Worm (Caenorhabditis elegans): ENCODE results near the gene C44H4.6.

ce11 chrX:14565245-14565644 lies 33.9 kb downstream of the C44H4.6 start:
- no peak for TF ChIP-seq unc-3 (GFP tag; conservative IDR thresholded peaks at IDR 0.05)
- no peak for TF ChIP-seq unc-3 (tag; optimal IDR thresholded peaks at IDR 0.05)
- no peak for TF ChIP-seq elt-2 (tag; optimal IDR thresholded peaks at IDR 0.05)
- no peak for TF ChIP-seq tbx-2 (tag; optimal IDR thresholded peaks at IDR 0.05)
- no peak for TF ChIP-seq ztf-16 (tag; optimal IDR thresholded peaks at IDR 0.05)
- no peak for TF ChIP-seq lim-6 (tag; optimal IDR thresholded peaks at IDR 0.05)
- no peak for TF ChIP-seq F13H6.1 (tag; optimal IDR thresholded peaks at IDR 0.05)
- no peak for TF ChIP-seq nhr-11 (tag; optimal IDR thresholded peaks at IDR 0.05)
- TF ChIP-seq C38D4.7 (GFP tag; optimal IDR thresholded peaks at IDR 0.05): no peak
- TF ChIP-seq hlh-6 (tag; optimal IDR thresholded peaks at IDR 0.05): no peak
- no peak for TF ChIP-seq odd-2 (tag; optimal IDR thresholded peaks at IDR 0.05)
- no peak for TF ChIP-seq pax-1 (tag; optimal IDR thresholded peaks at IDR 0.05)
- no peak for TF ChIP-seq pha-4 (tag; optimal IDR thresholded peaks at IDR 0.05)
